Worm (Caenorhabditis elegans) whole organism, midembryonic: ENCODE measurements around the gene F16G10.7.

Source experiments
- T22C8.4 ChIP-seq: fragments of 200-800 bp; sonication (Bioruptor generic); IDR thresholded peaks from 2 replicates; pipeline ENCODE4 v1.3.6; 2022; ENCODE audit warnings: missing genetic modification characterization, missing compliant biosample characterization
- cog-1 ChIP-seq: sonication (generic microtip); optimal IDR thresholded peaks from 2 replicates; lab custom pipeline; 2016; ENCODE audit warnings: missing genetic modification characterization, missing compliant biosample characterization
- flt-1 ChIP-seq: fragments of 200-800 bp; sonication (Bioruptor generic); IDR thresholded peaks from 2 replicates; pipeline ENCODE4 v1.3.6; 2022; ENCODE audit warnings: missing genetic modification characterization, missing compliant biosample characterization
- klf-2 ChIP-seq: fragments of 200-800 bp; sonication (Bioruptor generic); conservative IDR thresholded peaks from 2 replicates; pipeline ENCODE4 v1.3.6; 2022; ENCODE audit warnings: missing genetic modification reagents, missing genetic modification characterization, missing compliant biosample characterization
- med-1 ChIP-seq: sonication (generic microtip); optimal IDR thresholded peaks from 2 replicates; lab custom pipeline; 2017; ENCODE audit warnings: missing genetic modification characterization, mild to moderate bottlenecking, missing compliant biosample characterization, antibody characterized with exemption, missing genetic modification reagents; ENCODE audit not compliant: insufficient read depth
- ref-1 ChIP-seq: fragments of 200-800 bp; sonication (Bioruptor generic); conservative IDR thresholded peaks from 2 replicates; pipeline ENCODE4 v1.3.6; 2022; ENCODE audit warnings: missing genetic modification reagents, missing genetic modification characterization, missing compliant biosample characterization
- tab-1 ChIP-seq: fragments of 200-800 bp; sonication (Bioruptor generic); IDR thresholded peaks from 2 replicates; pipeline ENCODE4 v1.3.6; 2022; ENCODE audit warnings: missing genetic modification characterization, missing compliant biosample characterization
- ztf-23 ChIP-seq: fragments of 200-800 bp; sonication (Bioruptor generic); IDR thresholded peaks from 2 replicates; pipeline ENCODE4 v1.3.6; 2022; ENCODE audit warnings: missing genetic modification reagents, missing genetic modification characterization, missing compliant biosample characterization
- ztf-29 ChIP-seq: fragments of 200-800 bp; sonication (Bioruptor generic); IDR thresholded peaks from 2 replicates; pipeline ENCODE4 v1.3.6; 2022; ENCODE audit warnings: missing genetic modification reagents, missing genetic modification characterization, missing compliant biosample characterization

Gene F16G10.7

ce11 chrII:2363673-2364072, 16.4 kb downstream of the F16G10.7 start, which contains the start of gene F43C11.11:
Gene F43C11.11 (minus strand): TSS chrII:2363773.
- TF ChIP-seq cog-1 (tag; lab: Kevin White, UChicago) (no peak), flt-1 (GFP tag; lab: Robert Waterston, UW) (no peak), ztf-29 (no peak), klf-2 (GFP tag; lab: Robert Waterston, UW) (no peak), med-1 (GFP tag; lab: Kevin White, UChicago) (no peak), ztf-23 (GFP tag; lab: Robert Waterston, UW) (no peak), ref-1 (GFP tag; lab: Robert Waterston, UW) (no peak), tab-1 (GFP tag; lab: Robert Waterston, UW) (no peak), T22C8.4 (GFP tag; lab: Robert Waterston, UW) (no peak)

- TF ChIP-seq med-1 (GFP tag; lab: Kevin White, UChicago) (no peak), T22C8.4 (GFP tag; lab: Robert Waterston, UW) (no peak), ztf-23 (GFP tag; lab: Robert Waterston, UW) (no peak), ztf-29 (no peak), klf-2 (GFP tag; lab: Robert Waterston, UW) (no peak), cog-1 (tag; lab: Kevin White, UChicago) (no peak), ref-1 (GFP tag; lab: Robert Waterston, UW) (no peak), tab-1 (GFP tag; lab: Robert Waterston, UW) (no peak), flt-1 (GFP tag; lab: Robert Waterston, UW) (no peak)
Measured at ce11 chrII:2359965-2360364, 20.1 kb downstream of the F16G10.7 start, which contains the start of gene F43C11.16. Gene F43C11.16 (minus strand): TSS chrII:2360065.

- no peak for TF ChIP-seq T22C8.4 (GFP tag; lab: Robert Waterston, UW)
- no peak for TF ChIP-seq med-1 (GFP tag; lab: Kevin White, UChicago)
- TF ChIP-seq klf-2 (GFP tag; lab: Robert Waterston, UW): no peak
Measured at ce11 chrII:2356795-2357194, 23.3 kb downstream of the F16G10.7 start, which contains the start of gene F43C11.1. Gene F43C11.1 (plus strand): TSS chrII:2357095.

- TF ChIP-seq med-1 (GFP tag; lab: Kevin White, UChicago) (no peak), cog-1 (tag; lab: Kevin White, UChicago) (no peak), ztf-29 (no peak), ref-1 (GFP tag; lab: Robert Waterston, UW) (no peak)
Measured at ce11 chrII:2354476-2354875, 25.6 kb downstream of the F16G10.7 start, which contains the start of gene F43C11.2. Gene F43C11.2 (plus strand): TSS chrII:2354776.

- TF ChIP-seq ztf-29: no peak
- no peak for TF ChIP-seq cog-1 (tag; lab: Kevin White, UChicago)
- TF ChIP-seq med-1 (GFP tag; lab: Kevin White, UChicago): no peak
- no peak for TF ChIP-seq T22C8.4 (GFP tag; lab: Robert Waterston, UW)
- TF ChIP-seq tab-1 (GFP tag; lab: Robert Waterston, UW): no peak
- no peak for TF ChIP-seq ref-1 (GFP tag; lab: Robert Waterston, UW)
Measured at ce11 chrII:2353012-2353411, 27.1 kb downstream of the F16G10.7 start, which contains the start of gene F43C11.3. Gene F43C11.3 (plus strand): TSS chrII:2353312.

ce11 chrII:2352546-2352945, 27.5 kb downstream of the F16G10.7 start, which contains the start of gene F43C11.10:
Gene F43C11.10 (minus strand): TSS chrII:2352646.
- TF ChIP-seq cog-1 (tag; lab: Kevin White, UChicago) (no peak), tab-1 (GFP tag; lab: Robert Waterston, UW) (no peak), ztf-23 (GFP tag; lab: Robert Waterston, UW) (no peak), flt-1 (GFP tag; lab: Robert Waterston, UW) (no peak), ref-1 (GFP tag; lab: Robert Waterston, UW) (no peak), T22C8.4 (GFP tag; lab: Robert Waterston, UW) (no peak), ztf-29 (no peak)

ce11 chrII:2346672-2347071, 33.4 kb downstream of the F16G10.7 start, which contains the start of gene F43C11.4:
Gene F43C11.4 (plus strand): TSS chrII:2346972.
- no peak for TF ChIP-seq cog-1 (tag; lab: Kevin White, UChicago)
- TF ChIP-seq ztf-23 (GFP tag; lab: Robert Waterston, UW): no peak
- TF ChIP-seq ref-1 (GFP tag; lab: Robert Waterston, UW): no peak
- no peak for TF ChIP-seq klf-2 (GFP tag; lab: Robert Waterston, UW)
- no peak for TF ChIP-seq ztf-29

- TF ChIP-seq tab-1 (GFP tag; lab: Robert Waterston, UW) (no peak), cog-1 (tag; lab: Kevin White, UChicago) (no peak), flt-1 (GFP tag; lab: Robert Waterston, UW) (no peak), klf-2 (GFP tag; lab: Robert Waterston, UW) (no peak), ztf-23 (GFP tag; lab: Robert Waterston, UW) (no peak), T22C8.4 (GFP tag; lab: Robert Waterston, UW) (no peak), ztf-29 (no peak), med-1 (GFP tag; lab: Kevin White, UChicago) (no peak), ref-1 (GFP tag; lab: Robert Waterston, UW) (no peak)
Measured at ce11 chrII:2342004-2342479, 38.0 kb downstream of the F16G10.7 start, which contains the start of gene F43C11.6. Gene F43C11.6 (plus strand): TSS chrII:2342429.

- TF ChIP-seq ref-1 (GFP tag; lab: Robert Waterston, UW) (no peak), med-1 (GFP tag; lab: Kevin White, UChicago) (no peak), cog-1 (tag; lab: Kevin White, UChicago) (no peak), ztf-29 (no peak), klf-2 (GFP tag; lab: Robert Waterston, UW) (no peak), T22C8.4 (GFP tag; lab: Robert Waterston, UW) (no peak), flt-1 (GFP tag; lab: Robert Waterston, UW) (no peak)
Measured at ce11 chrII:2341515-2341914, 38.6 kb downstream of the F16G10.7 start, which contains the start of gene enri-1. Gene enri-1 (minus strand): TSS chrII:2341615.
